Worm (Caenorhabditis elegans) whole organism, young adult: ENCODE data around the gene F26A1.3.

Experiments used
- B0035.1 ChIP-seq: sonication (generic microtip); optimal IDR thresholded peaks from 2 replicates; lab custom pipeline; 2016; ENCODE audit warnings: missing genetic modification characterization, mild to moderate bottlenecking, missing compliant biosample characterization, missing genotype, missing genetic modification reagents
- B0336.3 ChIP-seq: fragments of 200-800 bp; sonication (Bioruptor generic); IDR thresholded peaks from 2 replicates; pipeline ENCODE4 v1.3.6; 2022; ENCODE audit warnings: missing genetic modification characterization, missing compliant biosample characterization
- D2030.7 ChIP-seq: fragments of 200-800 bp; sonication (Bioruptor generic); IDR thresholded peaks from 2 replicates; pipeline ENCODE4 v1.3.6; 2022; ENCODE audit warnings: missing genetic modification reagents, missing genetic modification characterization, missing compliant biosample characterization
- K11D2.4 ChIP-seq: fragments of 200-800 bp; sonication (Bioruptor generic); IDR thresholded peaks from 2 replicates; pipeline ENCODE4 v1.3.6; 2022; ENCODE audit warnings: missing genetic modification reagents, missing genetic modification characterization, missing compliant biosample characterization
- T07F8.4 ChIP-seq: sonication (generic microtip); optimal IDR thresholded peaks from 2 replicates; lab custom pipeline; 2016; ENCODE audit warnings: mild to moderate bottlenecking, missing genetic modification characterization, moderate library complexity, missing compliant biosample characterization
- Y53F4B.3 ChIP-seq: fragments of 200-800 bp; sonication (Bioruptor generic); IDR thresholded peaks from 2 replicates; pipeline ENCODE4 v1.3.6; 2022; ENCODE audit warnings: missing genetic modification reagents, missing genetic modification characterization, missing compliant biosample characterization
- Y79H2A.3 ChIP-seq: fragments of 200-800 bp; sonication (Bioruptor generic); conservative IDR thresholded peaks from 2 replicates; pipeline ENCODE4 v1.3.6; 2022; ENCODE audit warnings: missing genetic modification reagents, missing genetic modification characterization, missing compliant biosample characterization
- Y95B8A.8 ChIP-seq: fragments of 200-800 bp; sonication (Bioruptor generic); IDR thresholded peaks from 2 replicates; pipeline ENCODE4 v1.3.6; 2022; ENCODE audit warnings: missing genetic modification reagents, missing genetic modification characterization, missing compliant biosample characterization
- ZK185.1 ChIP-seq: sonication (generic microtip); optimal IDR thresholded peaks from 2 replicates; lab custom pipeline; 2016; ENCODE audit warnings: mild to moderate bottlenecking, missing genetic modification characterization, missing compliant biosample characterization; ENCODE audit not compliant: poor library complexity, severe bottlenecking
- ama-1 ChIP-seq, 3 experiments: fragments of 150-350 bp in 1 of 3; sonication (generic microtip) in 2 of 3; optimal IDR thresholded peaks; 2 replicates each; lab custom pipeline; 2014 to 2018; ENCODE audit warnings: missing biosample characterization in 2 of 3, missing genetic modification characterization in 2 of 3, missing genetic modification reagents in 2 of 3
- aptf-3 ChIP-seq: fragments of 200-800 bp; sonication (Bioruptor generic); IDR thresholded peaks from 2 replicates; pipeline ENCODE4 v1.3.6; 2022; ENCODE audit warnings: missing genetic modification characterization, missing compliant biosample characterization
- atf-7 ChIP-seq: sonication (generic microtip); optimal IDR thresholded peaks from 2 replicates; lab custom pipeline; 2017; ENCODE audit warnings: mild to moderate bottlenecking, missing genetic modification characterization, missing compliant biosample characterization
- attf-3 ChIP-seq: fragments of 200-800 bp; sonication (Bioruptor generic); conservative IDR thresholded peaks from 2 replicates; pipeline ENCODE4 v1.3.6; 2022; ENCODE audit warnings: missing genetic modification reagents, missing genetic modification characterization, missing compliant biosample characterization
- attf-6 ChIP-seq: fragments of 200-800 bp; sonication (Bioruptor generic); IDR thresholded peaks from 2 replicates; pipeline ENCODE4 v1.3.6; 2022; ENCODE audit warnings: missing genetic modification reagents, missing genetic modification characterization, missing compliant biosample characterization
- ccch-3 ChIP-seq: fragments of 200-800 bp; sonication (Bioruptor generic); optimal IDR thresholded peaks from 2 replicates; lab custom pipeline; 2018; ENCODE audit warnings: mild to moderate bottlenecking, missing genetic modification characterization, missing compliant biosample characterization
- cebp-1 ChIP-seq, 2 experiments: fragments of 200-800 bp in 1 of 2; sonication (Bioruptor generic) in 1 of 2; sonication (generic microtip) in 1 of 2; IDR thresholded peaks in 1 of 2; optimal IDR thresholded peaks in 1 of 2; 2 replicates each; pipeline versions ENCODE4 v1.3.6 to Lab custom; 2017 to 2022; ENCODE audit warnings: missing compliant biosample characterization in 2 of 2, missing genetic modification characterization in 2 of 2, mild to moderate bottlenecking in 1 of 2, missing genetic modification reagents in 1 of 2, moderate library complexity in 1 of 2
- ceh-58 ChIP-seq: fragments of 200-800 bp; sonication (Bioruptor generic); IDR thresholded peaks from 2 replicates; pipeline ENCODE4 v1.3.6; 2022; ENCODE audit warnings: missing genetic modification characterization, missing compliant biosample characterization
- ceh-91 ChIP-seq: fragments of 200-800 bp; sonication (Bioruptor generic); IDR thresholded peaks from 2 replicates; pipeline ENCODE4 v1.3.6; 2022; ENCODE audit warnings: missing genetic modification reagents, missing genetic modification characterization, missing compliant biosample characterization
- die-1 ChIP-seq: sonication (generic microtip); optimal IDR thresholded peaks from 2 replicates; lab custom pipeline; 2016; ENCODE audit warnings: missing genotype, mild to moderate bottlenecking, missing genetic modification characterization, missing compliant biosample characterization
- egl-44 ChIP-seq: fragments of 200-800 bp; sonication (Bioruptor generic); IDR thresholded peaks from 2 replicates; pipeline ENCODE4 v1.3.6; 2022; ENCODE audit warnings: missing genetic modification reagents, missing genetic modification characterization, missing compliant biosample characterization
- ekl-4 ChIP-seq: fragments of 200-800 bp; sonication (Bioruptor generic); IDR thresholded peaks from 2 replicates; pipeline ENCODE4 v1.3.6; 2022; ENCODE audit warnings: missing genetic modification reagents, missing genetic modification characterization, missing compliant biosample characterization
- hlh-12 ChIP-seq: sonication (generic microtip); optimal IDR thresholded peaks from 2 replicates; lab custom pipeline; 2016; ENCODE audit warnings: missing genetic modification characterization, missing compliant biosample characterization
- hmg-1.2 ChIP-seq: fragments of 200-800 bp; sonication (Bioruptor generic); IDR thresholded peaks from 2 replicates; pipeline ENCODE4 v1.3.6; 2022; ENCODE audit warnings: missing genetic modification reagents, missing genetic modification characterization, missing compliant biosample characterization
- hmg-20 ChIP-seq: fragments of 200-800 bp; sonication (Bioruptor generic); IDR thresholded peaks from 2 replicates; pipeline ENCODE4 v1.3.6; 2022; ENCODE audit warnings: missing genetic modification reagents, missing genetic modification characterization, missing compliant biosample characterization
- hrde-1 ChIP-seq: sonication (generic microtip); optimal IDR thresholded peaks from 2 replicates; lab custom pipeline; 2016; ENCODE audit warnings: missing genetic modification characterization, mild to moderate bottlenecking, missing compliant biosample characterization, moderate library complexity, missing genotype, missing genetic modification reagents, borderline replicate concordance
- hsf-1 ChIP-seq: fragments of 200-800 bp; sonication (Bioruptor generic); IDR thresholded peaks from 2 replicates; pipeline ENCODE4 v1.3.6; 2022; ENCODE audit warnings: missing genetic modification reagents, missing genetic modification characterization, missing compliant biosample characterization
- lag-1 ChIP-seq: fragments of 200-800 bp; sonication (Bioruptor generic); IDR thresholded peaks from 2 replicates; pipeline ENCODE4 v1.3.6; 2022; ENCODE audit warnings: missing genetic modification reagents, missing genetic modification characterization, missing compliant biosample characterization
- lsy-27 ChIP-seq: sonication (generic microtip); optimal IDR thresholded peaks from 2 replicates; lab custom pipeline; 2017; ENCODE audit warnings: missing genetic modification characterization, mild to moderate bottlenecking, missing compliant biosample characterization, antibody characterized with exemption, missing genotype, borderline replicate concordance; ENCODE audit not compliant: insufficient read depth
- madf-3 ChIP-seq: fragments of 200-800 bp; sonication (Bioruptor generic); IDR thresholded peaks from 2 replicates; pipeline ENCODE4 v1.3.6; 2022; ENCODE audit warnings: missing genetic modification reagents, missing genetic modification characterization, missing compliant biosample characterization
- madf-6 ChIP-seq: fragments of 200-800 bp; sonication (Bioruptor generic); IDR thresholded peaks from 2 replicates; pipeline ENCODE4 v1.3.6; 2022; ENCODE audit warnings: missing genetic modification reagents, missing genetic modification characterization, missing compliant biosample characterization
- mcd-1 ChIP-seq: fragments of 200-800 bp; sonication (Bioruptor generic); IDR thresholded peaks from 2 replicates; pipeline ENCODE4 v1.3.6; 2022; ENCODE audit warnings: missing genetic modification reagents, missing genetic modification characterization, missing compliant biosample characterization
- nfya-1 ChIP-seq: sonication (generic microtip); optimal IDR thresholded peaks from 2 replicates; lab custom pipeline; 2017; ENCODE audit warnings: antibody characterized with exemption, missing compliant biosample characterization, missing genetic modification characterization, borderline replicate concordance; ENCODE audit not compliant: insufficient read depth
- nhr-179 ChIP-seq: sonication (generic microtip); optimal IDR thresholded peaks from 2 replicates; lab custom pipeline; 2016; ENCODE audit warnings: mild to moderate bottlenecking, missing genetic modification characterization, missing compliant biosample characterization
- nhr-27 ChIP-seq: fragments of 200-800 bp; sonication (Bioruptor generic); optimal IDR thresholded peaks from 2 replicates; lab custom pipeline; 2018; ENCODE audit warnings: mild to moderate bottlenecking, missing genetic modification characterization, moderate library complexity, missing compliant biosample characterization
- rcor-1 ChIP-seq: fragments of 200-800 bp; sonication (Bioruptor generic); IDR thresholded peaks from 2 replicates; pipeline ENCODE4 v1.3.6; 2022; ENCODE audit warnings: missing genetic modification reagents, missing genetic modification characterization, missing compliant biosample characterization
- rec-8 ChIP-seq, 2 experiments: sonication (generic microtip); optimal IDR thresholded peaks; 2 replicates each; lab custom pipeline; 2016; ENCODE audit warnings: mild to moderate bottlenecking in 2 of 2, missing genetic modification characterization in 2 of 2, missing genetic modification reagents in 2 of 2, missing genotype in 2 of 2, missing biosample characterization in 1 of 2, missing compliant biosample characterization in 1 of 2, moderate library complexity in 1 of 2
- rpc-1 ChIP-seq, 2 experiments: fragments of 150-350 bp in 1 of 2; sonication (generic microtip) in 1 of 2; optimal IDR thresholded peaks; 2 replicates each; lab custom pipeline; 2014 to 2018; ENCODE audit warnings: missing biosample characterization in 1 of 2, missing genetic modification characterization in 1 of 2, missing genetic modification reagents in 1 of 2, missing genotype in 1 of 2
- sdz-38 ChIP-seq: sonication (generic microtip); optimal IDR thresholded peaks from 2 replicates; lab custom pipeline; 2016; ENCODE audit warnings: missing genotype, missing genetic modification characterization, missing compliant biosample characterization
- sea-2 ChIP-seq: fragments of 200-800 bp; sonication (Bioruptor generic); IDR thresholded peaks from 2 replicates; pipeline ENCODE4 v1.3.6; 2022; ENCODE audit warnings: missing genetic modification characterization, missing compliant biosample characterization
- snpc-4 ChIP-seq, 5 experiments: fragments of 150-350 bp in 1 of 5; sonication (generic microtip) in 4 of 5; optimal IDR thresholded peaks; 2 replicates each; lab custom pipeline; 2014 to 2018; ENCODE audit warnings: missing genetic modification characterization in 5 of 5, missing biosample characterization in 3 of 5, antibody characterized with exemption in 2 of 5, mild to moderate bottlenecking in 2 of 5, missing compliant biosample characterization in 2 of 5, missing genotype in 2 of 5, moderate library complexity in 2 of 5, missing genetic modification reagents in 1 of 5
- somi-1 ChIP-seq: fragments of 200-800 bp; sonication (Bioruptor generic); optimal IDR thresholded peaks from 2 replicates; lab custom pipeline; 2018; ENCODE audit warnings: mild to moderate bottlenecking, missing genetic modification characterization, missing compliant biosample characterization
- ztf-22 ChIP-seq: fragments of 200-800 bp; sonication (Bioruptor generic); optimal IDR thresholded peaks from 2 replicates; lab custom pipeline; 2018; ENCODE audit warnings: mild to moderate bottlenecking, missing genetic modification characterization, moderate library complexity, missing compliant biosample characterization
- ztf-25 ChIP-seq: fragments of 200-800 bp; sonication (Bioruptor generic); IDR thresholded peaks from 2 replicates; pipeline ENCODE4 v1.3.6; 2022; ENCODE audit warnings: missing genetic modification reagents, missing genetic modification characterization, missing compliant biosample characterization

Gene F26A1.3

ce11 chrIII:4866762-4867161 lies 40.1 kb downstream of the F26A1.3 start, which contains the start of gene C35D10.17:
C35D10.17 (plus strand) TSS chrIII:4867062.
- TF ChIP-seq egl-44 (GFP tag; lab: Robert Waterston, UW) (no peak), hmg-1.2 (no peak), lsy-27 (tag; lab: Kevin White, UChicago) (no peak), Y53F4B.3 (GFP tag; lab: Robert Waterston, UW) (no peak), attf-6 (GFP tag; lab: Robert Waterston, UW) (no peak), Y95B8A.8 (GFP tag; lab: Robert Waterston, UW) (no peak), aptf-3 (no peak), D2030.7 (GFP tag; lab: Robert Waterston, UW) (no peak), ztf-25 (GFP tag; lab: Robert Waterston, UW) (no peak), sea-2 (GFP tag; lab: Robert Waterston, UW) (no peak), hlh-12 (no peak), rpc-1 (optimal IDR thresholded peaks at IDR 0.05; lab: Kevin White, UChicago) (no peak), rpc-1 (tag; optimal IDR thresholded peaks at IDR 0.05; lab: Kevin White, UChicago) (no peak), hmg-20 (GFP tag; lab: Robert Waterston, UW) (no peak), ceh-58 (GFP tag; lab: Robert Waterston, UW) (no peak)
- TF ChIP-seq, all 124 proteins: peak for 0

- no peak for TF ChIP-seq hsf-1 (GFP tag; lab: Robert Waterston, UW)
- TF ChIP-seq nhr-179 (tag; lab: Kevin White, UChicago): no peak
- TF ChIP-seq Y79H2A.3 (GFP tag; lab: Robert Waterston, UW): no peak
- TF ChIP-seq ztf-22 (GFP tag; lab: Kevin White, UChicago): no peak
- no peak for TF ChIP-seq madf-6 (GFP tag; lab: Robert Waterston, UW)
- TF ChIP-seq attf-6 (GFP tag; lab: Robert Waterston, UW): no peak
- TF ChIP-seq snpc-4 (GFP tag; optimal IDR thresholded peaks at IDR 0.05; lab: Kevin White, UChicago): no peak
- no peak for TF ChIP-seq snpc-4 (tag; optimal IDR thresholded peaks at IDR 0.05; lab: Kevin White, UChicago)
- TF ChIP-seq B0336.3 (GFP tag; lab: Robert Waterston, UW): no peak
- no peak for TF ChIP-seq die-1 (tag; lab: Kevin White, UChicago)
- TF ChIP-seq ama-1 (optimal IDR thresholded peaks at IDR 0.05; lab: Kevin White, UChicago): no peak
- TF ChIP-seq ama-1 (GFP tag; optimal IDR thresholded peaks at IDR 0.05; lab: Kevin White, UChicago): no peak
- no peak for TF ChIP-seq attf-3 (GFP tag; lab: Robert Waterston, UW)
- TF ChIP-seq somi-1 (GFP tag; lab: Kevin White, UChicago): no peak
- no peak for TF ChIP-seq madf-3 (GFP tag; lab: Robert Waterston, UW)
- no peak for TF ChIP-seq rpc-1 (optimal IDR thresholded peaks at IDR 0.05; lab: Kevin White, UChicago)
- TF ChIP-seq rpc-1 (tag; optimal IDR thresholded peaks at IDR 0.05; lab: Kevin White, UChicago): no peak
- no peak for TF ChIP-seq cebp-1 (GFP tag; IDR thresholded peaks at IDR 0.05; lab: Robert Waterston, UW)
- no peak for TF ChIP-seq cebp-1 (tag; optimal IDR thresholded peaks at IDR 0.05; lab: Kevin White, UChicago)
- TF ChIP-seq rcor-1 (GFP tag; lab: Robert Waterston, UW): no peak
- no peak for TF ChIP-seq ekl-4 (GFP tag; lab: Robert Waterston, UW)
- TF ChIP-seq sdz-38: no peak
These were observed 41.9 kb downstream of the F26A1.3 start, which contains the start of the genes msd-4 and C35D10.3 for ce11 chrIII:4868643-4869042. msd-4 (minus strand) TSS chrIII:4868743. C35D10.3 (plus strand) TSS chrIII:4868921.

- no peak for TF ChIP-seq ceh-91 (GFP tag; lab: Robert Waterston, UW)
- no peak for TF ChIP-seq ztf-25 (GFP tag; lab: Robert Waterston, UW)
- TF ChIP-seq ZK185.1 (tag; lab: Kevin White, UChicago): no peak
- TF ChIP-seq nhr-27 (tag; lab: Kevin White, UChicago): no peak
- no peak for TF ChIP-seq hsf-1 (GFP tag; lab: Robert Waterston, UW)
- TF ChIP-seq ccch-3: no peak
- TF ChIP-seq lsy-27 (tag; lab: Kevin White, UChicago): no peak
- TF ChIP-seq rec-8 (tag; optimal IDR thresholded peaks at IDR 0.05; lab: Kevin White, UChicago): no peak
- no peak for TF ChIP-seq T07F8.4 (tag; lab: Kevin White, UChicago)
- no peak for TF ChIP-seq B0035.1 (tag; lab: Kevin White, UChicago)
- no peak for TF ChIP-seq lag-1 (GFP tag; lab: Robert Waterston, UW)
- TF ChIP-seq hrde-1: no peak
- TF ChIP-seq atf-7: no peak
- TF ChIP-seq K11D2.4: no peak
- no peak for TF ChIP-seq mcd-1
- TF ChIP-seq nfya-1 (tag; lab: Kevin White, UChicago): no peak
These were observed 43.8 kb downstream of the F26A1.3 start, which contains the start of gene gipc-1 for ce11 chrIII:4870478-4870877. gipc-1 (plus strand) TSS chrIII:4870778.
